Worm (Caenorhabditis elegans): ENCODE data around the gene T16G12.3.
"Not testable (repeated sequence)": the region's sequence is repeated elsewhere in the genome, so short reads cannot be mapped to it uniquely, and the experiment has no call there.

T16G12.3 gene

ce11 chrIII:10049682-10050081, 739 bp upstream of the T16G12.3 start, which contains the start of gene T16G12.1:
T16G12.1 (minus strand) TSS chrIII:10049857.
- TF ChIP-seq ceh-9 (tag; optimal IDR thresholded peaks at IDR 0.05) (no peak), che-1 (tag; optimal IDR thresholded peaks at IDR 0.05) (no peak), ceh-34 (tag; optimal IDR thresholded peaks at IDR 0.05) (no peak), elt-2 (tag; optimal IDR thresholded peaks at IDR 0.05) (peak; percentile 53)

DNA sequence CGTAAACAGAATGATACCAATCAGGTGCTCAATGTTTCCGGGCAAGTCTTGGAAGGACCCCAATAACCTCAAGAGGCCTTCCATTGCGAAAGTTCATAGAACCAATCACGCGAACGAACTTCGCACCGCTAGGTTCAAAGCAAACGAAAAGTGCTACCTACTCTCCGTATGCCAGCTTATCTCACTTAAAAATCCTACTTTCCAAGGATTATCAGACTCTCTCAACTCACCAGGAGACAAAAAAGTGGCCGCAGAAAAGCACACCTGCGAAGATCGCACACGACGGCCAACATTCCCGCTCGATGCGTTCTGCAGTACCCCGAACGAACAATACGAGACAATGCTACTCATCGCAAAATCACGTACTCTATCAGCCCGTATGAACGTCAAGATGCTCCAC, 2.9 kb downstream of the T16G12.3 start, which contains the start of gene T16G12.12:
T16G12.12 (plus strand) TSS at position 301 of the 400 bp plus-strand sequence.
- TF ChIP-seq ceh-14 (tag; optimal IDR thresholded peaks at IDR 0.05); hlh-30 (tag; optimal IDR thresholded peaks at IDR 0.05; ENCODE audit: insufficient read depth); ahr-1 (tag; optimal IDR thresholded peaks at IDR 0.05): not testable (repeated sequence)

DNA sequence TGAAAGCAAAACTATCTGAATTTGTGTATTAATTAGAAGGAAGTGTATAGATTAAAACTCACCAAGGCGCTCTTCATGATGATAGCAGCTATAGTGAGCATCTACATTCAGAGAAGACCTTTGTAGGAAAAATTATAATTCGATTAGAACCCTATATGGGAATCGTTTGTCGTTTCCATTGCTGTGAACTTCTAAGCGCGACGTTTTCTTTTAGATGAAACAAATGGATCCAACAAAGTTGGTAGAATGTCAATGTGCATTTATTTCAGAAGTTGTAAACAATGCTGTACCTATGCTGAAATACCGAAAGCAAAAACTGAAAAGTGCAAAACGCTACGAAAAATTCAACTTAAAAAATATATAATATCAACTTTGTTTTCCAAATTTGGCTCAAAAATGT, 5.6 kb downstream of the T16G12.3 start, which contains the start of gene T16G12.10:
T16G12.10 (minus strand) TSS at position 101 of the 400 bp plus-strand sequence.
- no peak for TF ChIP-seq nhr-11 (tag; optimal IDR thresholded peaks at IDR 0.05)
- TF ChIP-seq tbx-2 (tag; optimal IDR thresholded peaks at IDR 0.05), result no peak
- no peak for TF ChIP-seq lin-11 (tag; optimal IDR thresholded peaks at IDR 0.05)
- TF ChIP-seq pqm-1 (tag; optimal IDR thresholded peaks at IDR 0.05), result no peak
- TF ChIP-seq sox-4 (tag; optimal IDR thresholded peaks at IDR 0.05), result no peak
- TF ChIP-seq gmeb-2 (tag; optimal IDR thresholded peaks at IDR 0.05), result no peak
- TF ChIP-seq ceh-2 (tag; optimal IDR thresholded peaks at IDR 0.05), result no peak
- no peak for TF ChIP-seq T23F11.4 (GFP tag; optimal IDR thresholded peaks at IDR 0.05)

ce11 chrIII:10057518-10057917, 7.1 kb downstream of the T16G12.3 start, which contains the start of gene T16G12.4:
T16G12.4 (plus strand) TSS chrIII:10057818.
- no peak for TF ChIP-seq ttx-3 (tag; optimal IDR thresholded peaks at IDR 0.05)

DNA sequence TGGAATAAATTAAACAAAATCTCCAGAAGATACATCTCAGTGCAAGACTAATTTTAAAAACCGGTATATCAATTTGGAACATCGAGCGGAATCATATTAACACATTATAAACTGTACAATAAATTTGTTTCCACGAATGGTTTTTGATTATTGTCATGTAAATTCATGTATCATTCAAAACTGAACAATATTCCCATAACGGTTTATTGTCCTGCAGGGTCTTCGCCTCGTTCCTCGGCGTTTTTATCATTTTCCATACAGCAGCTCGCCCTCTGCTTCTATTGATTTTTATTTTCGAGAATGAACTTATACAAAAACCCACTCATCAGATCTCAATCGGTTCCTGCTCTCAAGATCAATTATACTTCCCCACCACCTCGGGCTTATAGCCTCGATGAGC, 8.6 kb downstream of the T16G12.3 start, which contains the start of gene T16G12.8:
T16G12.8 (plus strand) TSS at position 301 of the 400 bp plus-strand sequence.
- TF ChIP-seq ceh-30 (tag; optimal IDR thresholded peaks at IDR 0.05) (no peak), fax-1 (tag; optimal IDR thresholded peaks at IDR 0.05) (no peak), hlh-15 (tag; optimal IDR thresholded peaks at IDR 0.05) (no peak), C08G9.2 (tag; optimal IDR thresholded peaks at IDR 0.05) (no peak), elt-4 (tag; optimal IDR thresholded peaks at IDR 0.05) (no peak), hlh-30 (tag; optimal IDR thresholded peaks at IDR 0.05; ENCODE audit: insufficient read depth) (no peak), unc-86 (tag; optimal IDR thresholded peaks at IDR 0.05) (no peak), pha-2 (tag; optimal IDR thresholded peaks at IDR 0.05) (no peak), fkh-10 (GFP tag; optimal IDR thresholded peaks at IDR 0.05) (no peak), hlh-6 (tag; optimal IDR thresholded peaks at IDR 0.05) (no peak), zip-5 (tag; optimal IDR thresholded peaks at IDR 0.05) (no peak), dve-1 (tag; optimal IDR thresholded peaks at IDR 0.05) (no peak), ref-2 (tag; optimal IDR thresholded peaks at IDR 0.05) (no peak), ttx-3 (tag; optimal IDR thresholded peaks at IDR 0.05) (no peak), sox-2 (GFP tag; IDR thresholded peaks at IDR 0.05) (no peak)

DNA sequence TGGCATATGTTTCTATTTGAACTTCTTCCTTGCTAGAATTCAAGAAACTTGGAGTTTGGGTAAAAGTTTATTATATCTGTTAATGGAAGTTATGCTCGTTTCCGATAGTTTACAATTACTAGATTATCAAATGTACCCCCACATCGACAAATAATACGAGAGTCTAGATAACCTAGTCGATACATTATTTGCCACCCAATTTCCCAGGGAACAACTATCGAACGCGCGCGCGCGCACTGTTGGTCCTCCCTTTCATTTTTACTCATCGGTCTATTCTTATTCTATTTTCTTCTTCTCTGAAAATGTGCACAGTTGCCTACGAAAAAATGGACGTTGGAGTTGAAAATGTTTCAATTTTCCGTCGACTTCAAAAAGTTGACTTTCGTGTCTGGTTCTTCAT, 10.2 kb downstream of the T16G12.3 start, which contains the start of gene T16G12.13:
T16G12.13 (plus strand) TSS at position 293 of the 400 bp plus-strand sequence.
- no peak for TF ChIP-seq madf-2 (tag; optimal IDR thresholded peaks at IDR 0.05)
- TF ChIP-seq K02D7.2 (tag; optimal IDR thresholded peaks at IDR 0.05), result no peak
- TF ChIP-seq fax-1 (tag; optimal IDR thresholded peaks at IDR 0.05), result no peak
- TF ChIP-seq elt-4 (tag; optimal IDR thresholded peaks at IDR 0.05), result no peak
- TF ChIP-seq unc-55 (GFP tag; optimal IDR thresholded peaks at IDR 0.05), result no peak
- TF ChIP-seq ceh-34 (tag; optimal IDR thresholded peaks at IDR 0.05), result no peak
- no peak for TF ChIP-seq ceh-14 (tag; optimal IDR thresholded peaks at IDR 0.05)
- no peak for TF ChIP-seq npax-4 (tag; optimal IDR thresholded peaks at IDR 0.05)
- TF ChIP-seq unc-3 (GFP tag; conservative IDR thresholded peaks at IDR 0.05), result no peak
- TF ChIP-seq unc-3 (tag; optimal IDR thresholded peaks at IDR 0.05), result no peak
- TF ChIP-seq tbx-7 (tag; optimal IDR thresholded peaks at IDR 0.05), result no peak
- no peak for TF ChIP-seq T23F11.4 (GFP tag; optimal IDR thresholded peaks at IDR 0.05)
- no peak for TF ChIP-seq elt-2 (tag; optimal IDR thresholded peaks at IDR 0.05)
- no peak for TF ChIP-seq unc-86 (tag; optimal IDR thresholded peaks at IDR 0.05)
- no peak for TF ChIP-seq eyg-1 (tag; optimal IDR thresholded peaks at IDR 0.05)
- TF ChIP-seq pqm-1 (tag; optimal IDR thresholded peaks at IDR 0.05), result no peak
- no peak for TF ChIP-seq rnt-1 (tag; optimal IDR thresholded peaks at IDR 0.05)
- no peak for TF ChIP-seq pha-2 (tag; optimal IDR thresholded peaks at IDR 0.05)
- TF ChIP-seq C08G9.2 (tag; optimal IDR thresholded peaks at IDR 0.05), result no peak
